Worm (Caenorhabditis elegans): Measurements from ENCODE around the gene gly-10.

Gene gly-10

ce11 chrIV:13764708-13765107, 14.2 kb upstream of the gly-10 start:
- TF ChIP-seq zip-5 (tag; optimal IDR thresholded peaks at IDR 0.05) = no peak
- no peak for TF ChIP-seq ceh-34 (tag; optimal IDR thresholded peaks at IDR 0.05)
- peak; percentile 75 for TF ChIP-seq nfya-1 (tag; optimal IDR thresholded peaks at IDR 0.05)
- TF ChIP-seq ama-1 (optimal IDR thresholded peaks at IDR 0.05) = no peak
- TF ChIP-seq ceh-22 (tag; optimal IDR thresholded peaks at IDR 0.05) = no peak
- TF ChIP-seq sox-2 (GFP tag; IDR thresholded peaks at IDR 0.05) = no peak

ce11 chrIV:13774578-13774977, 4.3 kb upstream of the gly-10 start, which contains the start of gene Y45F10D.2:
Gene Y45F10D.2, minus strand, starts transcription at chrIV:13774678.
- no peak for TF ChIP-seq pag-3 (tag; optimal IDR thresholded peaks at IDR 0.05; ENCODE audit: borderline replicate concordance)
- no peak for TF ChIP-seq dmd-4 (tag; optimal IDR thresholded peaks at IDR 0.05; ENCODE audit: borderline replicate concordance)
- TF ChIP-seq C38D4.7 (GFP tag; optimal IDR thresholded peaks at IDR 0.05) = no peak
- TF ChIP-seq lin-11 (tag; optimal IDR thresholded peaks at IDR 0.05) = no peak
- TF ChIP-seq dve-1 (tag; optimal IDR thresholded peaks at IDR 0.05) = no peak
- no peak for TF ChIP-seq hlh-15 (tag; optimal IDR thresholded peaks at IDR 0.05)

- TF ChIP-seq nhr-232 (tag; optimal IDR thresholded peaks at IDR 0.05) = no peak
- TF ChIP-seq ceh-14 (tag; optimal IDR thresholded peaks at IDR 0.05) = no peak
- no peak for TF ChIP-seq tbx-7 (tag; optimal IDR thresholded peaks at IDR 0.05)
- TF ChIP-seq C38D4.7 (GFP tag; optimal IDR thresholded peaks at IDR 0.05) = no peak
- TF ChIP-seq sox-4 (tag; optimal IDR thresholded peaks at IDR 0.05) = no peak
- no peak for TF ChIP-seq ceh-34 (tag; optimal IDR thresholded peaks at IDR 0.05)
- TF ChIP-seq syd-9 (tag; optimal IDR thresholded peaks at IDR 0.05) = no peak
- TF ChIP-seq odd-2 (tag; optimal IDR thresholded peaks at IDR 0.05) = no peak
- TF ChIP-seq ztf-16 (tag; optimal IDR thresholded peaks at IDR 0.05) = no peak
- no peak for TF ChIP-seq tbx-2 (tag; optimal IDR thresholded peaks at IDR 0.05)
- no peak for TF ChIP-seq pax-1 (tag; optimal IDR thresholded peaks at IDR 0.05)
- no peak for TF ChIP-seq hlh-15 (tag; optimal IDR thresholded peaks at IDR 0.05)
- no peak for TF ChIP-seq unc-55 (GFP tag; optimal IDR thresholded peaks at IDR 0.05)
- no peak for TF ChIP-seq dve-1 (tag; optimal IDR thresholded peaks at IDR 0.05)
- TF ChIP-seq pat-9 (tag; optimal IDR thresholded peaks at IDR 0.05) = no peak
- no peak for TF ChIP-seq unc-86 (tag; optimal IDR thresholded peaks at IDR 0.05)
- TF ChIP-seq mec-3 (tag; optimal IDR thresholded peaks at IDR 0.05; ENCODE audit: borderline replicate concordance) = no peak
- no peak for TF ChIP-seq ceh-6 (GFP tag; optimal IDR thresholded peaks at IDR 0.05)
- TF ChIP-seq fkh-6 (tag; optimal IDR thresholded peaks at IDR 0.05) = no peak
- TF ChIP-seq ceh-31 (tag; optimal IDR thresholded peaks at IDR 0.05) = no peak
Measured at ce11 chrIV:13776115-13776514, 2.8 kb upstream of the gly-10 start, which contains the start of gene Y45F10D.16. Gene Y45F10D.16, plus strand, starts transcription at chrIV:13776415.

- TF ChIP-seq Y22D7AL.16 (tag; optimal IDR thresholded peaks at IDR 0.05) (no peak), hlh-30 (tag; optimal IDR thresholded peaks at IDR 0.05; ENCODE audit: insufficient read depth) (peak; percentile 15)
Measured at ce11 chrIV:13776745-13777144, 2.2 kb upstream of the gly-10 start.

- peak; percentile 16 for TF ChIP-seq tbx-2 (tag; optimal IDR thresholded peaks at IDR 0.05)
- TF ChIP-seq ttx-3 (tag; optimal IDR thresholded peaks at IDR 0.05) = peak; percentile 18
- TF ChIP-seq lin-11 (tag; optimal IDR thresholded peaks at IDR 0.05) = no peak
- no peak for TF ChIP-seq ceh-34 (tag; optimal IDR thresholded peaks at IDR 0.05)
- peak; percentile 79 for TF ChIP-seq hlh-30 (tag; optimal IDR thresholded peaks at IDR 0.05; ENCODE audit: insufficient read depth)
- peak; percentile 80 for TF ChIP-seq nfya-1 (tag; optimal IDR thresholded peaks at IDR 0.05)
- no peak for TF ChIP-seq ref-2 (tag; optimal IDR thresholded peaks at IDR 0.05)
- peak; percentile 40 for TF ChIP-seq ceh-31 (tag; optimal IDR thresholded peaks at IDR 0.05)
- peak; percentile 36 for TF ChIP-seq unc-55 (GFP tag; optimal IDR thresholded peaks at IDR 0.05)
Measured at ce11 chrIV:13777480-13777879, 1.4 kb upstream of the gly-10 start, which contains the start of gene rpl-18. Gene rpl-18, plus strand, starts transcription at chrIV:13777865.

- TF ChIP-seq ref-2 (tag; optimal IDR thresholded peaks at IDR 0.05) = no peak
- TF ChIP-seq elt-2 (tag; optimal IDR thresholded peaks at IDR 0.05) = no peak
Measured at ce11 chrIV:13782319-13782718, 3.4 kb downstream of the gly-10 start.
